Worm (Caenorhabditis elegans) whole organism, mixed stage, embryonic: Measurements from ENCODE around the gene C03H12.1.

Source experiments
- M03D4.4 ChIP-seq: sonication (generic microtip); optimal IDR thresholded peaks from 2 replicates; lab custom pipeline; 2017; ENCODE audit warnings: mild to moderate bottlenecking, missing genetic modification characterization, missing compliant biosample characterization
- bed-3 ChIP-seq: fragments of 200-800 bp; sonication (Bioruptor generic); optimal IDR thresholded peaks from 3 replicates; lab custom pipeline; 2018; ENCODE audit warnings: mild to moderate bottlenecking, missing genetic modification characterization, moderate library complexity, missing compliant biosample characterization
- blmp-1 ChIP-seq: fragments of 150-350 bp; optimal IDR thresholded peaks from 2 replicates; lab custom pipeline; 2014; ENCODE audit warnings: missing biosample characterization, missing genetic modification characterization
- ceh-43 ChIP-seq: fragments of 200-800 bp; sonication (Bioruptor generic); optimal IDR thresholded peaks from 2 replicates; lab custom pipeline; 2018; ENCODE audit warnings: mild to moderate bottlenecking, missing genetic modification characterization, moderate library complexity, missing compliant biosample characterization
- ceh-83 ChIP-seq: fragments of 200-800 bp; sonication (Bioruptor generic); optimal IDR thresholded peaks from 2 replicates; lab custom pipeline; 2018; ENCODE audit warnings: mild to moderate bottlenecking, missing genetic modification characterization, missing compliant biosample characterization
- ces-1 ChIP-seq: fragments of 150-350 bp; optimal IDR thresholded peaks from 2 replicates; lab custom pipeline; 2014; ENCODE audit warnings: missing biosample characterization, missing genetic modification reagents, missing genetic modification characterization
- cnd-1 ChIP-seq: fragments of 200-800 bp; sonication (Bioruptor generic); optimal IDR thresholded peaks from 2 replicates; lab custom pipeline; 2018; ENCODE audit warnings: mild to moderate bottlenecking, missing genetic modification characterization, missing compliant biosample characterization
- drap-1 ChIP-seq: fragments of 200-800 bp; sonication (Bioruptor generic); optimal IDR thresholded peaks from 3 replicates; lab custom pipeline; 2018; ENCODE audit warnings: mild to moderate bottlenecking, missing genetic modification characterization, missing compliant biosample characterization
- elt-3 ChIP-seq: fragments of 150-350 bp; optimal IDR thresholded peaks from 2 replicates; lab custom pipeline; 2014; ENCODE audit warnings: missing biosample characterization, missing genetic modification characterization
- ham-2 ChIP-seq: fragments of 200-800 bp; sonication (Bioruptor generic); optimal IDR thresholded peaks from 2 replicates; lab custom pipeline; 2018; ENCODE audit warnings: mild to moderate bottlenecking, missing genetic modification characterization, missing compliant biosample characterization
- hlh-1 ChIP-seq: fragments of 150-350 bp; optimal IDR thresholded peaks from 2 replicates; lab custom pipeline; 2014; ENCODE audit warnings: missing biosample characterization, missing genetic modification reagents, missing genetic modification characterization
- lin-13 ChIP-seq: fragments of 150-350 bp; optimal IDR thresholded peaks from 2 replicates; lab custom pipeline; 2014; ENCODE audit warnings: missing biosample characterization, missing genetic modification characterization
- lin-32 ChIP-seq: fragments of 200-800 bp; sonication (Bioruptor generic); optimal IDR thresholded peaks from 2 replicates; lab custom pipeline; 2018; ENCODE audit warnings: mild to moderate bottlenecking, missing genetic modification characterization, missing compliant biosample characterization
- lsy-2 ChIP-seq: fragments of 150-350 bp; optimal IDR thresholded peaks from 2 replicates; lab custom pipeline; 2014; ENCODE audit warnings: missing biosample characterization, missing genetic modification characterization
- mab-5 ChIP-seq: fragments of 150-350 bp; optimal IDR thresholded peaks from 2 replicates; lab custom pipeline; 2014; ENCODE audit warnings: missing biosample characterization, missing genetic modification characterization
- mep-1 ChIP-seq: fragments of 150-350 bp; optimal IDR thresholded peaks from 2 replicates; lab custom pipeline; 2017; ENCODE audit warnings: missing biosample characterization, missing genetic modification reagents, missing genetic modification characterization, inconsistent platforms
- mls-2 ChIP-seq: sonication (generic microtip); optimal IDR thresholded peaks from 2 replicates; lab custom pipeline; 2016; ENCODE audit warnings: mild to moderate bottlenecking, missing genetic modification characterization, moderate library complexity, missing compliant biosample characterization
- nhr-2 ChIP-seq: fragments of 150-350 bp; optimal IDR thresholded peaks from 2 replicates; lab custom pipeline; 2014; ENCODE audit warnings: missing biosample characterization, missing genetic modification characterization
- nhr-237 ChIP-seq: fragments of 150-350 bp; optimal IDR thresholded peaks from 2 replicates; lab custom pipeline; 2014; ENCODE audit warnings: missing biosample characterization, missing genetic modification characterization
- nhr-28 ChIP-seq: fragments of 150-350 bp; optimal IDR thresholded peaks from 2 replicates; lab custom pipeline; 2014; ENCODE audit warnings: missing biosample characterization, missing genetic modification characterization
- sem-2 ChIP-seq: fragments of 200-800 bp; sonication (Bioruptor generic); optimal IDR thresholded peaks from 2 replicates; lab custom pipeline; 2018; ENCODE audit warnings: mild to moderate bottlenecking, missing genetic modification characterization, missing compliant biosample characterization
- snpc-4 ChIP-seq: fragments of 150-350 bp; optimal IDR thresholded peaks from 2 replicates; lab custom pipeline; 2014; ENCODE audit warnings: missing biosample characterization, missing genetic modification characterization
- sptf-1 ChIP-seq: sonication (generic microtip); optimal IDR thresholded peaks from 2 replicates; lab custom pipeline; 2017; ENCODE audit warnings: mild to moderate bottlenecking, missing genetic modification characterization, moderate library complexity, missing compliant biosample characterization
- tbx-8 ChIP-seq: fragments of 200-800 bp; sonication (Bioruptor generic); optimal IDR thresholded peaks from 2 replicates; lab custom pipeline; 2018; ENCODE audit warnings: mild to moderate bottlenecking, missing genetic modification characterization, moderate library complexity, missing compliant biosample characterization
- unc-120 ChIP-seq: sonication (generic microtip); optimal IDR thresholded peaks from 2 replicates; lab custom pipeline; 2017; ENCODE audit warnings: missing genetic modification characterization, missing compliant biosample characterization; ENCODE audit not compliant: poor library complexity, severe bottlenecking
- unc-39 ChIP-seq: fragments of 150-350 bp; optimal IDR thresholded peaks from 2 replicates; lab custom pipeline; 2014; ENCODE audit warnings: missing biosample characterization, missing genetic modification characterization
- unc-62 ChIP-seq: fragments of 150-350 bp; optimal IDR thresholded peaks from 2 replicates; lab custom pipeline; 2014; ENCODE audit warnings: missing biosample characterization, missing genetic modification reagents, missing genetic modification characterization
- zip-8 ChIP-seq: fragments of 150-350 bp; optimal IDR thresholded peaks from 2 replicates; lab custom pipeline; 2014; ENCODE audit warnings: missing biosample characterization, missing genetic modification characterization
- ztf-11 ChIP-seq: fragments of 150-350 bp; optimal IDR thresholded peaks from 2 replicates; lab custom pipeline; 2014; ENCODE audit warnings: missing biosample characterization, missing genetic modification characterization

C03H12.1 gene

DNA sequence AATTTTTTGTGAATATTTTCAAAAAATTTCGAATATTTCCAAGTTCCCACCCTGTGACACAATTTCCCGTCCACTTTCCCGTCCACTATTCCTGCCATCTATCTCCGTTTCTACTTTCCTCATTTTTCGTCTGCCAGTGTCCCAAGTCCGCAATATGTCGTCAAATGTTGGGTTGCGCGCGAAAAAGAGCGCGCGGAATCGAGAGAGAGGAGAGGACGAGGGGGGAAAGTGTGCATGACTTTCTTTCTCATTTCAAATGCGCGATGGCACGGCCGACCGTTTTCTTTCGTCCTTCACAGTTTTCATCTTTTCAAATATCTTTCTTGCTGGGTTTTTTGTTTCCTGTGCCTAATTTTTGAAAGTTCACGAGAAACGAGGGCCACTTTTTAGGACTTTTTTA lies 35.7 kb downstream of the C03H12.1 start:
- TF ChIP-seq snpc-4 (tag; lab: Kevin White, UChicago) (no peak), hlh-1 (tag; lab: Kevin White, UChicago) (peak; percentile 2), mep-1 (tag; lab: Kevin White, UChicago) (peak; percentile 43), unc-62 (no peak), lin-13 (tag; lab: Kevin White, UChicago) (peak; percentile 55)

DNA sequence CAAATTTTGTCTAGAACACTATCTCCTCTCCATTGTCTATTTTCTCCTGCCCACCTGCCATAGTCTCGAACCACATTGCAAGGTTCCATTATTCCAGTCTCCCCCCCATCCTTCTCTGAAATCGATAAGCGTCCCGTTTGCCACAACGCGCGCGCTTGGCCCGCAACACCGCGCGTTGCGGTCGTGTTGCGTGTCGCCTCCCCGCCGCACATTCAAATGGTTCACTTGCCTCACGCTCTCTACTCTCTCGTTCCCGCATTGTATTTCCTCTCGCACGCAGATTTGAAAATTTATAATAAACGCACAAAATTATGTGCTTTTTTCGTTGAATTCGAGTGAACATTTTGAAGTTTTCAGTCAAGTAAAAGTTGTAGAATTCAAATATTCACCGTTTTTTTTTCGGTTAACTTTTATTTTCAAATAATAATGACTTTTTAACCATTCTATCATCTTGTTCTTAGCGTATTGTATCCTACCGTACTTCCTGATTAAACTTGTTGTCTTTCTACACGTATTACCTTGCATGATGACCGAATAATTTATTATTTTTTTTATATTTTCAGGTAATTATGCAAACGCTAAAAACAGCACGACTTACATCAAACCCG lies 36.4 kb downstream of the C03H12.1 start, which contains the start of gene lin-15B:
Gene lin-15B, plus strand, starts transcription at position 558 of the 608 bp plus-strand sequence.
- TF ChIP-seq sptf-1 (tag; lab: Kevin White, UChicago) (no peak), drap-1 (no peak), lsy-2 (no peak), ceh-43 (GFP tag; lab: Kevin White, UChicago) (no peak)

DNA sequence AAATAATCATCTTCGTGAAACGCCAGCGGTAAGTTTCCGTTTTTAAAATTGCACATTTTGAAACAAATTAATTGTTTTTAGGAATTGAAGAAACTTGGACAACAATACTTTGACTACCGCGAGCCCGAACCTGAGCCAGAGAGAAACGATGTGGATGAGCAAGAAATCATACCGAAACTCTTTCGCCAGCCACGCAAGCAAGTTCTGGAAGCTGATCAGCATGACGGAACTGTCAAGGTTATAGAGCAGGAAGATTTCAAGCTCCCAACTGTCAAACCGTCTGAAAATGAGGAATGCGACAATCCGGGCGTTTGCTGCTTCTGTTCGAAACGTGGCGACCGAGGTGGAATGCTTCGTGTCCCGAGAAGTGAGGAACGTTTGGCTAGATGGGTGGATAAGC lies 41.1 kb downstream of the C03H12.1 start:
- TF ChIP-seq unc-62 = no peak
- TF ChIP-seq sem-2 = no peak
- TF ChIP-seq zip-8 (tag; lab: Kevin White, UChicago) = no peak
- TF ChIP-seq ceh-83 (GFP tag; lab: Kevin White, UChicago) = no peak
- TF ChIP-seq mls-2 (tag; lab: Kevin White, UChicago) = no peak

DNA sequence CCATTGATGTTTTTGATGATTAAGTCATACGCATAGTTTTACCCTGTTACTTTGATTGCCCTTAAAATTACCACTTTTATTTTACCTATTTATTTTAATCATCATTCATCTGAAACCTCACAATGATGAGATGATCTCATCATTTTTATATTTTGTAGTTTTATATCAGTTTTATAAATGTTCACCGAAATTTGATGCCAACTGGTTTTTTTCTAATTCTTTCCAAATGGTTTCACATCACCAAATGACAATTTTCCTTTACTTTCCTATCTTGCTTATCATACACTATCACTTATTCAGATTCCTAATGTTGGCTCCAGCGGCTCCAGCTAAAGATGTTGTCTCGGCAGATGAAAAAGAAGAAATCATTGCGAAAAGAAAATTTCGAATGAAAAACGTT lies 42.4 kb downstream of the C03H12.1 start, which contains the start of gene lin-15A:
Gene lin-15A, plus strand, starts transcription at position 301 of the 400 bp plus-strand sequence.
- no peak for TF ChIP-seq nhr-28 (tag; lab: Kevin White, UChicago)
- TF ChIP-seq zip-8 (tag; lab: Kevin White, UChicago) = no peak
- peak; percentile 42 for TF ChIP-seq blmp-1
- TF ChIP-seq ceh-43 (GFP tag; lab: Kevin White, UChicago) = no peak
- TF ChIP-seq ztf-11 (tag; lab: Kevin White, UChicago) = no peak
- no peak for TF ChIP-seq mep-1 (tag; lab: Kevin White, UChicago)

DNA sequence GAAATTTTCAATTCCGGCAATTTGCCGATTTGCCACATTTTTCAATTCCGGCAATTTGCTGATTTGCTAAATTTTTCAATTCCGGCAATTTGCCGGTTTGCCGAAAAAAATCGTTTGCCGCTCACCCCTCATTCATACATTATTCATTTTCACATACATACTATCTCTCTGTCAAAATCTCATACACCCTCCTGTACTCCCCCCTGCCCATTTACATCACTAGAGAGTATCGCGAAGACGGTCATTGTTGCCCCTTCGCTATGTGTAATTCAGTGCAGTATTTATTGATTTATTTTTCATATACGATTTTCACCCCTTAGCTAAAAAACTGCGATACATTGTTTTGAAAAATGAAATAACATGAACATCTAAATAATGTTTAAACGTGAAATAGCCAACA lies 47.2 kb downstream of the C03H12.1 start:
- TF ChIP-seq ceh-83 (GFP tag; lab: Kevin White, UChicago) (no peak), mep-1 (tag; lab: Kevin White, UChicago) (peak; percentile 6), mls-2 (tag; lab: Kevin White, UChicago) (no peak), lsy-2 (peak; percentile 54)

DNA sequence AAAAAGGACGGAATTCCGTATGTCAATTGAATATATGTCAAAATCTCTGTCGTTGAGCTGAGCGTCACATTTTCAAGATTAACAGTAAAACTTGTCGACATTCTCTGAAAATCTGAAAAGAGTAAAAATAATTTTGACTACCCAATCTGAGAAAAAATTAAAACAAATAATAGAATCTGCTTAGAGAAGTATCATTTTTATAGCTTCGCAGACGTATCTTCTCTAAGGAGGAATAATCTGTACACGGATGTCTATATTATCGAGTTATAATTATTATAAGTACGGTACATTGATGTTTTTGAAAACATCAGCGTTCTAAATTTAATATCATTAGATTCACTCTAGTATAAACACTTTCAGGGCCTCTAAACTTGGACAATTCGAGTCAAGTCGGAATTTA lies 51.3 kb downstream of the C03H12.1 start, which contains the start of gene srg-64:
Gene srg-64, minus strand, starts transcription at position 101 of the 400 bp plus-strand sequence.
- TF ChIP-seq blmp-1 (no peak), lin-32 (no peak), drap-1 (no peak), tbx-8 (GFP tag; lab: Kevin White, UChicago) (no peak), nhr-2 (tag; lab: Kevin White, UChicago) (no peak), hlh-1 (tag; lab: Kevin White, UChicago) (no peak), unc-120 (tag; lab: Kevin White, UChicago) (no peak), mab-5 (no peak), nhr-237 (tag; lab: Kevin White, UChicago) (no peak), lsy-2 (no peak), ham-2 (no peak), ztf-11 (tag; lab: Kevin White, UChicago) (no peak), M03D4.4 (no peak), sem-2 (no peak), ceh-83 (GFP tag; lab: Kevin White, UChicago) (no peak), unc-39 (tag; lab: Kevin White, UChicago) (no peak), ces-1 (no peak), elt-3 (tag; lab: Kevin White, UChicago) (no peak), cnd-1 (tag; lab: Kevin White, UChicago) (no peak), bed-3 (GFP tag; lab: Kevin White, UChicago) (no peak)
